Fruit fly (Drosophila melanogaster) whole organism, adult: ENCODE data around the gene sphinx2.
A peak's percentile ranks its signal among the peaks of the same experiment; 100 is the strongest.

Experiments
- CG11617 ChIP-seq: fragments of 200-800 bp; sonication (Bioruptor generic); optimal IDR thresholded peaks from 2 replicates; lab custom pipeline; 2017; ENCODE audit warnings: mild to moderate bottlenecking, missing biosample characterization, missing genetic modification reagents, missing genetic modification characterization
- CG12768 ChIP-seq: fragments of 200-800 bp; sonication (Bioruptor generic); optimal IDR thresholded peaks from 2 replicates; lab custom pipeline; 2017; ENCODE audit warnings: missing biosample characterization, missing genetic modification characterization, mild to moderate bottlenecking, moderate library complexity, missing genetic modification reagents
- CG14711 ChIP-seq: fragments of 200-800 bp; sonication (Bioruptor generic); optimal IDR thresholded peaks from 2 replicates; lab custom pipeline; 2018; ENCODE audit warnings: missing biosample characterization, mild to moderate bottlenecking, missing genetic modification characterization, moderate library complexity
- CG1620 ChIP-seq: fragments of 200-800 bp; sonication (Bioruptor generic); optimal IDR thresholded peaks from 2 replicates; lab custom pipeline; 2016; ENCODE audit warnings: missing biosample characterization, missing genetic modification characterization
- CG33017 ChIP-seq: fragments of 200-800 bp; sonication (Bioruptor generic); optimal IDR thresholded peaks from 2 replicates; lab custom pipeline; 2018; ENCODE audit warnings: missing biosample characterization, mild to moderate bottlenecking, missing genetic modification characterization, moderate library complexity
- CG5204 ChIP-seq: fragments of 200-800 bp; sonication (Bioruptor generic); optimal IDR thresholded peaks from 2 replicates; lab custom pipeline; 2016; ENCODE audit warnings: missing biosample characterization, missing genetic modification characterization
- CG7045 ChIP-seq: fragments of 200-800 bp; sonication (Bioruptor generic); optimal IDR thresholded peaks from 2 replicates; lab custom pipeline; 2017; ENCODE audit warnings: missing biosample characterization, mild to moderate bottlenecking, missing genetic modification characterization
- CG7101 ChIP-seq: fragments of 200-800 bp; sonication (Bioruptor generic); optimal IDR thresholded peaks from 2 replicates; lab custom pipeline; 2018; ENCODE audit warnings: missing biosample characterization, mild to moderate bottlenecking, missing genetic modification characterization, moderate library complexity
- Clk ChIP-seq: fragments of 200-800 bp; sonication (Bioruptor generic); optimal IDR thresholded peaks from 2 replicates; lab custom pipeline; 2017; ENCODE audit warnings: missing biosample characterization, missing genetic modification characterization
- Crg-1 ChIP-seq: fragments of 200-800 bp; sonication (Bioruptor generic); optimal IDR thresholded peaks from 2 replicates; lab custom pipeline; 2016; ENCODE audit warnings: missing biosample characterization, missing genetic modification characterization
- Hr96 ChIP-seq: fragments of 200-800 bp; sonication (Bioruptor generic); optimal IDR thresholded peaks from 2 replicates; lab custom pipeline; 2016; ENCODE audit warnings: missing biosample characterization, missing genetic modification characterization
- Mnt ChIP-seq: fragments of 200-800 bp; sonication (Bioruptor generic); optimal IDR thresholded peaks from 2 replicates; lab custom pipeline; 2016; ENCODE audit warnings: missing biosample characterization, mild to moderate bottlenecking, missing genetic modification characterization
- bab1 ChIP-seq: fragments of 200-800 bp; sonication (Bioruptor generic); optimal IDR thresholded peaks from 3 replicates; lab custom pipeline; 2019; ENCODE audit warnings: missing biosample characterization, mild to moderate bottlenecking, missing genetic modification characterization, moderate library complexity
- cic ChIP-seq: fragments of 200-800 bp; sonication (Bioruptor generic); optimal IDR thresholded peaks from 2 replicates; lab custom pipeline; 2017; ENCODE audit warnings: missing biosample characterization, mild to moderate bottlenecking, missing genetic modification characterization, moderate library complexity
- cnc ChIP-seq, 2 experiments: fragments of >200 bp; optimal IDR thresholded peaks; 2 replicates each; lab custom pipeline; 2017
- kay ChIP-seq: fragments of 200-800 bp; sonication (Bioruptor generic); peaks from one replicate; lab custom pipeline; 2016; ENCODE audit warnings: missing biosample characterization, missing genetic modification characterization, borderline replicate concordance
- ovo ChIP-seq: fragments of 200-800 bp; sonication (Bioruptor generic); optimal IDR thresholded peaks from 2 replicates; lab custom pipeline; 2016; ENCODE audit warnings: missing biosample characterization, missing genetic modification characterization
- pad ChIP-seq: fragments of 200-800 bp; sonication (Bioruptor generic); optimal IDR thresholded peaks from 3 replicates; lab custom pipeline; 2017; ENCODE audit warnings: missing biosample characterization, missing genetic modification characterization, mild to moderate bottlenecking, moderate library complexity, missing genetic modification reagents
- tj ChIP-seq: fragments of 200-800 bp; sonication (Bioruptor generic); optimal IDR thresholded peaks from 3 replicates; lab custom pipeline; 2017; ENCODE audit warnings: missing biosample characterization, mild to moderate bottlenecking, missing genetic modification characterization, moderate library complexity
- toe ChIP-seq: fragments of 200-800 bp; sonication (Bioruptor generic); optimal IDR thresholded peaks from 2 replicates; lab custom pipeline; 2016; ENCODE audit warnings: missing biosample characterization, missing genetic modification characterization

The sphinx2 gene

dm6 chr3L:7440633-7441032 lies at the start of gene sphinx2:
Gene sphinx2 (minus strand): TSS chr3L:7440733.
- TF ChIP-seq CG12768 (GFP tag; lab: Kevin White, UChicago) (no peak), cnc (optimal IDR thresholded peaks at IDR 0.05; lab: Kevin White, UChicago) (no peak), CG33017 (no peak), ovo (GFP tag; lab: Kevin White, UChicago) (no peak), Mnt (GFP tag; lab: Kevin White, UChicago) (no peak), bab1 (GFP tag; lab: Kevin White, UChicago) (no peak), kay (GFP tag; lab: Kevin White, UChicago) (no peak), Hr96 (GFP tag; lab: Kevin White, UChicago) (no peak), CG7101 (tag; lab: Kevin White, UChicago) (no peak), cic (no peak), pad (no peak), tj (no peak), toe (GFP tag; lab: Kevin White, UChicago) (no peak)

dm6 chr3L:7485667-7486066 lies 45.1 kb upstream of the sphinx2 start, which contains the start of gene mthl6:
Gene mthl6 (plus strand): TSS chr3L:7485967.
- TF ChIP-seq kay (GFP tag; lab: Kevin White, UChicago) (peak; percentile 22), CG7045 (no peak)

dm6 chr3L:7475270-7475669 lies 34.7 kb upstream of the sphinx2 start, which contains the start of gene CG43292:
Gene CG43292 (plus strand): TSS chr3L:7475570.
- no peak for TF ChIP-seq cnc (optimal IDR thresholded peaks at IDR 0.05; lab: Kevin White, UChicago)
- TF ChIP-seq bab1 (GFP tag; lab: Kevin White, UChicago) = no peak
- no peak for TF ChIP-seq kay (GFP tag; lab: Kevin White, UChicago)
- TF ChIP-seq Mnt (GFP tag; lab: Kevin White, UChicago) = no peak
- TF ChIP-seq CG11617 (GFP tag; lab: Kevin White, UChicago) = no peak
- TF ChIP-seq tj = no peak
- no peak for TF ChIP-seq CG7045
- TF ChIP-seq toe (GFP tag; lab: Kevin White, UChicago) = no peak
- no peak for TF ChIP-seq CG14711 (tag; lab: Kevin White, UChicago)

dm6 chr3L:7471259-7471658 lies 30.7 kb upstream of the sphinx2 start, which contains the start of gene CG8541:
Gene CG8541 (plus strand): TSS chr3L:7471559.
- no peak for TF ChIP-seq Clk
- TF ChIP-seq CG5204 (GFP tag; lab: Kevin White, UChicago) = no peak
- TF ChIP-seq pad = no peak
- TF ChIP-seq kay (GFP tag; lab: Kevin White, UChicago) = no peak
- no peak for TF ChIP-seq Mnt (GFP tag; lab: Kevin White, UChicago)
- TF ChIP-seq CG14711 (tag; lab: Kevin White, UChicago) = no peak
- TF ChIP-seq CG33017 = no peak
- TF ChIP-seq CG1620 (GFP tag; lab: Kevin White, UChicago) = no peak
- TF ChIP-seq Crg-1 (GFP tag; lab: Kevin White, UChicago) = no peak
- no peak for TF ChIP-seq CG11617 (GFP tag; lab: Kevin White, UChicago)

- TF ChIP-seq Mnt (GFP tag; lab: Kevin White, UChicago) (no peak), CG14711 (tag; lab: Kevin White, UChicago) (no peak), CG33017 (no peak), tj (no peak), CG7045 (no peak)
Observed at dm6 chr3L:7470202-7470601, 29.7 kb upstream of the sphinx2 start, which contains the start of gene CG8543. Gene CG8543 (minus strand): TSS chr3L:7470302.

- TF ChIP-seq CG1620 (GFP tag; lab: Kevin White, UChicago) (no peak), Crg-1 (GFP tag; lab: Kevin White, UChicago) (no peak), cic (no peak), Clk (no peak), cnc (optimal IDR thresholded peaks at IDR 0.05; lab: Kevin White, UChicago) (no peak), CG11617 (GFP tag; lab: Kevin White, UChicago) (no peak), Hr96 (GFP tag; lab: Kevin White, UChicago) (no peak), Mnt (GFP tag; lab: Kevin White, UChicago) (no peak), CG7045 (no peak), CG7101 (tag; lab: Kevin White, UChicago) (no peak), toe (GFP tag; lab: Kevin White, UChicago) (no peak), kay (GFP tag; lab: Kevin White, UChicago) (no peak)
Observed at dm6 chr3L:7465209-7465608, 24.7 kb upstream of the sphinx2 start, which contains the start of the genes CG42660, CG42661 and Tsp66A. Gene CG42660 (plus strand): TSS chr3L:7465509. Gene CG42661 (plus strand): TSS chr3L:7465509. Gene Tsp66A (plus strand): TSS chr3L:7465509.

- TF ChIP-seq CG11617 (GFP tag; lab: Kevin White, UChicago) = no peak
- TF ChIP-seq Hr96 (GFP tag; lab: Kevin White, UChicago) = no peak
- no peak for TF ChIP-seq cnc (optimal IDR thresholded peaks at IDR 0.05; lab: Kevin White, UChicago)
- TF ChIP-seq cic = no peak
- no peak for TF ChIP-seq kay (GFP tag; lab: Kevin White, UChicago)
- no peak for TF ChIP-seq Crg-1 (GFP tag; lab: Kevin White, UChicago)
- TF ChIP-seq tj = no peak
- TF ChIP-seq bab1 (GFP tag; lab: Kevin White, UChicago) = no peak
- no peak for TF ChIP-seq CG12768 (GFP tag; lab: Kevin White, UChicago)
- no peak for TF ChIP-seq CG7045
- no peak for TF ChIP-seq CG5204 (GFP tag; lab: Kevin White, UChicago)
- TF ChIP-seq CG1620 (GFP tag; lab: Kevin White, UChicago) = no peak
- no peak for TF ChIP-seq CG33017
- TF ChIP-seq pad = no peak
- TF ChIP-seq CG7101 (tag; lab: Kevin White, UChicago) = no peak
- TF ChIP-seq toe (GFP tag; lab: Kevin White, UChicago) = no peak
- TF ChIP-seq CG14711 (tag; lab: Kevin White, UChicago) = no peak
- TF ChIP-seq Clk = no peak
- no peak for TF ChIP-seq ovo (GFP tag; lab: Kevin White, UChicago)
Observed at dm6 chr3L:7455849-7456248, 15.3 kb upstream of the sphinx2 start, which contains the start of gene ppk26. Gene ppk26 (plus strand): TSS chr3L:7456149.
